Worm (Caenorhabditis elegans) whole organism, young adult: Measurements from ENCODE around the gene cdc-73.
A peak's percentile ranks its signal among the peaks of the same experiment; 100 is the strongest.

Source experiments
- B0336.3 ChIP-seq: fragments of 200-800 bp; sonication (Bioruptor generic); IDR thresholded peaks from 2 replicates; pipeline ENCODE4 v1.3.6; 2022; ENCODE audit warnings: missing genetic modification characterization, missing compliant biosample characterization
- C06A6.2 ChIP-seq: fragments of 200-800 bp; sonication (Bioruptor generic); conservative IDR thresholded peaks from 2 replicates; pipeline ENCODE4 v1.3.6; 2022; ENCODE audit warnings: missing genetic modification characterization, missing compliant biosample characterization
- C17E4.6 ChIP-seq: fragments of 200-800 bp; sonication (Bioruptor generic); IDR thresholded peaks from 2 replicates; pipeline ENCODE4 v1.3.6; 2022; ENCODE audit warnings: missing genetic modification reagents, missing genetic modification characterization, missing compliant biosample characterization
- F23B12.7 ChIP-seq: sonication (generic microtip); optimal IDR thresholded peaks from 2 replicates; lab custom pipeline; 2017; ENCODE audit warnings: missing genetic modification characterization, mild to moderate bottlenecking, missing compliant biosample characterization, antibody characterized with exemption, moderate library complexity; ENCODE audit not compliant: insufficient read depth
- F55B11.4 ChIP-seq: sonication (generic microtip); optimal IDR thresholded peaks from 2 replicates; lab custom pipeline; 2016; ENCODE audit warnings: missing compliant biosample characterization, missing genetic modification characterization, borderline replicate concordance; ENCODE audit not compliant: insufficient read depth
- F57C9.4 ChIP-seq: sonication (generic microtip); optimal IDR thresholded peaks from 2 replicates; lab custom pipeline; 2017; ENCODE audit warnings: mild to moderate bottlenecking, missing genetic modification characterization, missing compliant biosample characterization
- T26A5.8 ChIP-seq: sonication (generic microtip); optimal IDR thresholded peaks from 2 replicates; lab custom pipeline; 2016; ENCODE audit warnings: missing genetic modification characterization, missing compliant biosample characterization
- Y53G8AR.9 ChIP-seq: fragments of 200-800 bp; sonication (Bioruptor generic); conservative IDR thresholded peaks from 2 replicates; pipeline ENCODE4 v1.3.6; 2022; ENCODE audit warnings: missing genetic modification reagents, missing genetic modification characterization, missing compliant biosample characterization
- ZK185.1 ChIP-seq: sonication (generic microtip); optimal IDR thresholded peaks from 2 replicates; lab custom pipeline; 2016; ENCODE audit warnings: mild to moderate bottlenecking, missing genetic modification characterization, missing compliant biosample characterization; ENCODE audit not compliant: poor library complexity, severe bottlenecking
- ama-1 ChIP-seq, 3 experiments: fragments of 150-350 bp in 1 of 3; sonication (generic microtip) in 2 of 3; optimal IDR thresholded peaks; 2 replicates each; lab custom pipeline; 2014 to 2018; ENCODE audit warnings: missing biosample characterization in 2 of 3, missing genetic modification characterization in 2 of 3, missing genetic modification reagents in 2 of 3
- ccch-3 ChIP-seq: fragments of 200-800 bp; sonication (Bioruptor generic); optimal IDR thresholded peaks from 2 replicates; lab custom pipeline; 2018; ENCODE audit warnings: mild to moderate bottlenecking, missing genetic modification characterization, missing compliant biosample characterization
- cebp-1 ChIP-seq, 2 experiments: fragments of 200-800 bp in 1 of 2; sonication (Bioruptor generic) in 1 of 2; sonication (generic microtip) in 1 of 2; IDR thresholded peaks in 1 of 2; optimal IDR thresholded peaks in 1 of 2; 2 replicates each; pipeline versions ENCODE4 v1.3.6 to Lab custom; 2017 to 2022; ENCODE audit warnings: missing compliant biosample characterization in 2 of 2, missing genetic modification characterization in 2 of 2, mild to moderate bottlenecking in 1 of 2, missing genetic modification reagents in 1 of 2, moderate library complexity in 1 of 2
- chd-7 ChIP-seq: sonication (generic microtip); optimal IDR thresholded peaks from 2 replicates; lab custom pipeline; 2016; ENCODE audit warnings: mild to moderate bottlenecking, missing genetic modification characterization, moderate library complexity, missing compliant biosample characterization
- die-1 ChIP-seq: sonication (generic microtip); optimal IDR thresholded peaks from 2 replicates; lab custom pipeline; 2016; ENCODE audit warnings: missing genotype, mild to moderate bottlenecking, missing genetic modification characterization, missing compliant biosample characterization
- dox-1 ChIP-seq: fragments of 200-800 bp; sonication (Bioruptor generic); IDR thresholded peaks from 2 replicates; pipeline ENCODE4 v1.3.6; 2022; ENCODE audit warnings: missing genetic modification reagents, missing genetic modification characterization, missing compliant biosample characterization
- ekl-4 ChIP-seq: fragments of 200-800 bp; sonication (Bioruptor generic); IDR thresholded peaks from 2 replicates; pipeline ENCODE4 v1.3.6; 2022; ENCODE audit warnings: missing genetic modification reagents, missing genetic modification characterization, missing compliant biosample characterization
- gei-17 ChIP-seq: fragments of 200-800 bp; sonication (Bioruptor generic); optimal IDR thresholded peaks from 2 replicates; lab custom pipeline; 2018; ENCODE audit warnings: mild to moderate bottlenecking, missing genetic modification characterization, missing compliant biosample characterization
- let-526 ChIP-seq: fragments of 200-800 bp; sonication (Bioruptor generic); IDR thresholded peaks from 2 replicates; pipeline ENCODE4 v1.3.6; 2022; ENCODE audit warnings: missing genetic modification reagents, missing genetic modification characterization, missing compliant biosample characterization
- let-607 ChIP-seq, 2 experiments: fragments of 200-800 bp in 1 of 2; sonication (Bioruptor generic) in 1 of 2; sonication (generic microtip) in 1 of 2; optimal IDR thresholded peaks; 2 replicates each; lab custom pipeline; 2016 to 2018; ENCODE audit warnings: mild to moderate bottlenecking in 2 of 2, missing compliant biosample characterization in 2 of 2, missing genetic modification characterization in 2 of 2, moderate library complexity in 2 of 2, missing genotype in 1 of 2
- madf-10 ChIP-seq: sonication (generic microtip); optimal IDR thresholded peaks from 2 replicates; lab custom pipeline; 2016; ENCODE audit warnings: mild to moderate bottlenecking, missing genetic modification characterization, missing compliant biosample characterization
- madf-3 ChIP-seq: fragments of 200-800 bp; sonication (Bioruptor generic); IDR thresholded peaks from 2 replicates; pipeline ENCODE4 v1.3.6; 2022; ENCODE audit warnings: missing genetic modification reagents, missing genetic modification characterization, missing compliant biosample characterization
- nfya-1 ChIP-seq: sonication (generic microtip); optimal IDR thresholded peaks from 2 replicates; lab custom pipeline; 2017; ENCODE audit warnings: antibody characterized with exemption, missing compliant biosample characterization, missing genetic modification characterization, borderline replicate concordance; ENCODE audit not compliant: insufficient read depth
- nhr-120 ChIP-seq: fragments of 200-800 bp; sonication (Bioruptor generic); IDR thresholded peaks from 2 replicates; pipeline ENCODE4 v1.3.6; 2022; ENCODE audit warnings: missing genetic modification characterization, missing compliant biosample characterization
- nhr-80 ChIP-seq: sonication (generic microtip); optimal IDR thresholded peaks from 2 replicates; lab custom pipeline; 2016; ENCODE audit warnings: missing genetic modification characterization, missing compliant biosample characterization
- pbrm-1 ChIP-seq: fragments of 200-800 bp; sonication (Bioruptor generic); IDR thresholded peaks from 2 replicates; pipeline ENCODE4 v1.3.6; 2022; ENCODE audit warnings: missing genetic modification reagents, missing genetic modification characterization, missing compliant biosample characterization
- rcor-1 ChIP-seq: fragments of 200-800 bp; sonication (Bioruptor generic); IDR thresholded peaks from 2 replicates; pipeline ENCODE4 v1.3.6; 2022; ENCODE audit warnings: missing genetic modification reagents, missing genetic modification characterization, missing compliant biosample characterization
- rec-8 ChIP-seq, 2 experiments: sonication (generic microtip); optimal IDR thresholded peaks; 2 replicates each; lab custom pipeline; 2016; ENCODE audit warnings: mild to moderate bottlenecking in 2 of 2, missing genetic modification characterization in 2 of 2, missing genetic modification reagents in 2 of 2, missing genotype in 2 of 2, missing biosample characterization in 1 of 2, missing compliant biosample characterization in 1 of 2, moderate library complexity in 1 of 2
- rpc-1 ChIP-seq, 2 experiments: fragments of 150-350 bp in 1 of 2; sonication (generic microtip) in 1 of 2; optimal IDR thresholded peaks; 2 replicates each; lab custom pipeline; 2014 to 2018; ENCODE audit warnings: missing biosample characterization in 1 of 2, missing genetic modification characterization in 1 of 2, missing genetic modification reagents in 1 of 2, missing genotype in 1 of 2
- snpc-3.4 ChIP-seq: sonication (generic microtip); optimal IDR thresholded peaks from 2 replicates; lab custom pipeline; 2017; ENCODE audit warnings: missing genetic modification characterization, mild to moderate bottlenecking, missing compliant biosample characterization, antibody characterized with exemption, moderate library complexity, missing genotype, missing genetic modification reagents
- somi-1 ChIP-seq: fragments of 200-800 bp; sonication (Bioruptor generic); optimal IDR thresholded peaks from 2 replicates; lab custom pipeline; 2018; ENCODE audit warnings: mild to moderate bottlenecking, missing genetic modification characterization, missing compliant biosample characterization
- zim-3 ChIP-seq: sonication (generic microtip); optimal IDR thresholded peaks from 2 replicates; lab custom pipeline; 2017; ENCODE audit warnings: mild to moderate bottlenecking, missing genetic modification characterization, moderate library complexity, missing compliant biosample characterization
- ztf-18 ChIP-seq: sonication (generic microtip); optimal IDR thresholded peaks from 2 replicates; lab custom pipeline; 2016; ENCODE audit warnings: missing genotype, mild to moderate bottlenecking, missing genetic modification characterization, missing compliant biosample characterization
- ztf-25 ChIP-seq: fragments of 200-800 bp; sonication (Bioruptor generic); IDR thresholded peaks from 2 replicates; pipeline ENCODE4 v1.3.6; 2022; ENCODE audit warnings: missing genetic modification reagents, missing genetic modification characterization, missing compliant biosample characterization

Gene cdc-73

ce11 chrIV:4083094-4083493 is 40.7 kb downstream of the cdc-73 start:
- no peak for TF ChIP-seq chd-7 (tag; lab: Kevin White, UChicago)
- TF ChIP-seq ZK185.1 (tag; lab: Kevin White, UChicago), result no peak
- TF ChIP-seq Y53G8AR.9 (GFP tag; lab: Robert Waterston, UW), result 0 out of 2 replicates have a peak, but pooled peaks have one; percentile 36
- TF ChIP-seq rpc-1 (optimal IDR thresholded peaks at IDR 0.05; lab: Kevin White, UChicago), result no peak
- no peak for TF ChIP-seq rpc-1 (tag; optimal IDR thresholded peaks at IDR 0.05; lab: Kevin White, UChicago)
- no peak for TF ChIP-seq somi-1 (GFP tag; lab: Kevin White, UChicago)
- TF ChIP-seq rcor-1, result no peak
- no peak for TF ChIP-seq die-1 (tag; lab: Kevin White, UChicago)
- no peak for TF ChIP-seq madf-3 (GFP tag; lab: Robert Waterston, UW)
- no peak for TF ChIP-seq ztf-18
- TF ChIP-seq snpc-3.4 (tag; lab: Kevin White, UChicago), result peak; percentile 33
- TF ChIP-seq nhr-120 (GFP tag; lab: Robert Waterston, UW), result no peak
- peak; percentile 82 for TF ChIP-seq B0336.3
- TF ChIP-seq let-607 (tag; optimal IDR thresholded peaks at IDR 0.05; lab: Kevin White, UChicago), result no peak
- no peak for TF ChIP-seq F23B12.7 (tag; lab: Kevin White, UChicago)

ce11 chrIV:4084109-4084508 is 41.7 kb downstream of the cdc-73 start, which contains the start of gene C35B1.5:
Gene C35B1.5, minus strand, starts transcription at chrIV:4084209.
- TF ChIP-seq cebp-1 (GFP tag; IDR thresholded peaks at IDR 0.05; lab: Robert Waterston, UW), result no peak
- TF ChIP-seq cebp-1 (tag; optimal IDR thresholded peaks at IDR 0.05; lab: Kevin White, UChicago), result no peak
- TF ChIP-seq ekl-4 (GFP tag; lab: Robert Waterston, UW), result no peak
- TF ChIP-seq rec-8 (tag; optimal IDR thresholded peaks at IDR 0.05; lab: Kevin White, UChicago), result no peak
- TF ChIP-seq C06A6.2, result no peak
- no peak for TF ChIP-seq zim-3 (tag; lab: Kevin White, UChicago)
- TF ChIP-seq pbrm-1 (GFP tag; lab: Robert Waterston, UW), result no peak
- no peak for TF ChIP-seq C17E4.6 (GFP tag; lab: Robert Waterston, UW)
- no peak for TF ChIP-seq gei-17 (GFP tag; lab: Kevin White, UChicago)
- no peak for TF ChIP-seq madf-10 (tag; lab: Kevin White, UChicago)
- no peak for TF ChIP-seq nfya-1
- TF ChIP-seq let-526 (GFP tag; lab: Robert Waterston, UW), result no peak
- TF ChIP-seq F23B12.7 (tag; lab: Kevin White, UChicago), result no peak
- no peak for TF ChIP-seq dox-1
- TF ChIP-seq ccch-3 (GFP tag; lab: Kevin White, UChicago), result no peak
- TF ChIP-seq ama-1 (optimal IDR thresholded peaks at IDR 0.05; lab: Kevin White, UChicago), result no peak
- TF ChIP-seq ama-1 (GFP tag; optimal IDR thresholded peaks at IDR 0.05; lab: Kevin White, UChicago), result no peak

ce11 chrIV:4085022-4085421 is 42.6 kb downstream of the cdc-73 start:
- peak; percentile 38 for TF ChIP-seq nhr-80
- TF ChIP-seq rpc-1 (optimal IDR thresholded peaks at IDR 0.05; lab: Kevin White, UChicago), result no peak
- no peak for TF ChIP-seq rpc-1 (tag; optimal IDR thresholded peaks at IDR 0.05; lab: Kevin White, UChicago)
- TF ChIP-seq F57C9.4 (tag; lab: Kevin White, UChicago), result no peak
- TF ChIP-seq C17E4.6 (GFP tag; lab: Robert Waterston, UW), result no peak
- TF ChIP-seq ztf-18, result no peak
- no peak for TF ChIP-seq F55B11.4 (tag; lab: Kevin White, UChicago)
- no peak for TF ChIP-seq T26A5.8
- peak; percentile 60 for TF ChIP-seq F23B12.7 (tag; lab: Kevin White, UChicago)
- TF ChIP-seq ztf-25, result no peak
- no peak for TF ChIP-seq cebp-1 (GFP tag; IDR thresholded peaks at IDR 0.05; lab: Robert Waterston, UW)
- TF ChIP-seq cebp-1 (tag; optimal IDR thresholded peaks at IDR 0.05; lab: Kevin White, UChicago), result peak; percentile 10
- TF ChIP-seq, all 124 proteins: peak for 3
